Fruit fly (Drosophila melanogaster): ENCODE measurements around the gene CG12003.

CG12003 gene

dm6 chr3L:1602064-1602832 is 37.1 kb downstream of the CG12003 start, which contains the start of gene CG12104 (continued):
- TF ChIP-seq Hey (tag; optimal IDR thresholded peaks at IDR 0.05) (no peak), ara (GFP tag; IDR thresholded peaks at IDR 0.05) (no peak), Kr (GFP tag; optimal IDR thresholded peaks at IDR 0.05) (no peak), tio (GFP tag; optimal IDR thresholded peaks at IDR 0.05) (no peak), lov (optimal IDR thresholded peaks at IDR 0.05) (no peak), lov (GFP tag; IDR thresholded peaks at IDR 0.05) (no peak), gcm (GFP tag; optimal IDR thresholded peaks at IDR 0.05) (peak; percentile 19), unc-4 (GFP tag; IDR thresholded peaks at IDR 0.05; ENCODE audit: partially characterized antibody) (no peak), NC2α (GFP tag; optimal IDR thresholded peaks at IDR 0.05) (no peak), dm (GFP tag; optimal IDR thresholded peaks at IDR 0.05) (no peak), CG4854 (GFP tag; optimal IDR thresholded peaks at IDR 0.05) (no peak), Dp (GFP tag; optimal IDR thresholded peaks at IDR 0.05) (peak; percentile 20), CG30431 (GFP tag; optimal IDR thresholded peaks at IDR 0.05) (no peak), CG3163 (GFP tag; optimal IDR thresholded peaks at IDR 0.05) (no peak), peb (GFP tag; IDR thresholded peaks at IDR 0.05) (no peak), Aef1 (GFP tag; IDR thresholded peaks at IDR 0.05) (no peak), kni (GFP tag; optimal IDR thresholded peaks at IDR 0.05) (no peak), Bteb2 (GFP tag; optimal IDR thresholded peaks at IDR 0.05) (no peak), Jarid2 (GFP tag; optimal IDR thresholded peaks at IDR 0.05) (no peak), bab2 (GFP tag; optimal IDR thresholded peaks at IDR 0.05) (no peak), CG16863 (GFP tag; optimal IDR thresholded peaks at IDR 0.05) (no peak), CG15269 (tag; optimal IDR thresholded peaks at IDR 0.05) (no peak), bigmax (GFP tag; optimal IDR thresholded peaks at IDR 0.05) (no peak), CG9437 (GFP tag; optimal IDR thresholded peaks at IDR 0.05) (no peak), wek (GFP tag; optimal IDR thresholded peaks at IDR 0.05) (no peak), sqz (GFP tag; optimal IDR thresholded peaks at IDR 0.05) (no peak), CG1024 (GFP tag; IDR thresholded peaks at IDR 0.05) (no peak), gt (GFP tag; IDR thresholded peaks at IDR 0.05) (no peak), dimm (GFP tag; IDR thresholded peaks at IDR 0.05) (no peak), CG5245 (GFP tag; optimal IDR thresholded peaks at IDR 0.05) (no peak), vvl (GFP tag; IDR thresholded peaks at IDR 0.05) (peak; percentile 37; the same call in 1 of the 2 replicates), pb (GFP tag; optimal IDR thresholded peaks at IDR 0.05) (no peak), mirr (GFP tag; optimal IDR thresholded peaks at IDR 0.05) (peak; percentile 64), Dad (GFP tag; optimal IDR thresholded peaks at IDR 0.05) (no peak), CG9876 (GFP tag; optimal IDR thresholded peaks at IDR 0.05) (no peak), CG10274 (GFP tag; optimal IDR thresholded peaks at IDR 0.05) (no peak), Sry-β (GFP tag; optimal IDR thresholded peaks at IDR 0.05) (peak; percentile 30), oc (tag; optimal IDR thresholded peaks at IDR 0.05) (no peak), dmrt99B (tag; optimal IDR thresholded peaks at IDR 0.05) (no peak), CG7987 (GFP tag; optimal IDR thresholded peaks at IDR 0.05) (peak; percentile 12), CG7963 (GFP tag; IDR thresholded peaks at IDR 0.05; ENCODE audit: partially characterized antibody) (no peak), fu2 (GFP tag; optimal IDR thresholded peaks at IDR 0.05) (no peak), lola (GFP tag; optimal IDR thresholded peaks at IDR 0.05) (no peak), Hmx (GFP tag; optimal IDR thresholded peaks at IDR 0.05) (no peak), Ada2b (GFP tag; IDR thresholded peaks at IDR 0.05) (no peak)

Measured in whole organism, embryonic.